Fruit fly (Drosophila melanogaster): ENCODE data around the gene CG32448.

DNA sequence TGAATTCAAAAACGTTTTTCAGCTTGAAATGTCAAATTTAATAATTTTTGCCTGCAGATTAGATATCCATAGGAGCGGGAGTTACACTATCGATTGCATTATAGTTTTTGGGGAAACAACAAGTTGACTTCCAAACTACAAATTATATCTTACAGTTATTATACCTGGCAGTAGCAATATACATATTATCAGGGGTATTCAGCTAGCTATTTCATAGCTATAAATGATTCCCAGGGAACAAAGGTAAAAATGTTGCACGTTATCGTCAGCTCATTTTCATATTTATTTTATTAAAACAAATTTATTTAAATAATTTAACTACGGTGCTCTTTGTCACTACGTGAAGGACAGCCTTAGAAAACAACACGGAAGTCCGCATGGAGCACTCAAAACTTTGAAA, 1.8 kb upstream of the CG32448 start:
- TF ChIP-seq CG7045 (GFP tag; optimal IDR thresholded peaks at IDR 0.05) (no peak), CG14711 (tag; optimal IDR thresholded peaks at IDR 0.05) (no peak), cic (GFP tag; optimal IDR thresholded peaks at IDR 0.05) (no peak), CG1620 (GFP tag; optimal IDR thresholded peaks at IDR 0.05) (no peak)
